Worm (Caenorhabditis elegans) whole organism, L3 larva: ENCODE measurements around the gene T25B9.2.

Experiments used
- ZK546.5 ChIP-seq: sonication (generic microtip); optimal IDR thresholded peaks from 2 replicates; lab custom pipeline; 2017; ENCODE audit warnings: missing biosample characterization, missing genetic modification characterization
- ceh-82 ChIP-seq: fragments of 150-350 bp; optimal IDR thresholded peaks from 2 replicates; lab custom pipeline; 2014; ENCODE audit warnings: missing biosample characterization, missing genetic modification characterization
- elt-1 ChIP-seq: fragments of 150-350 bp; optimal IDR thresholded peaks from 2 replicates; lab custom pipeline; 2014; ENCODE audit warnings: missing biosample characterization, missing genetic modification characterization
- elt-2 ChIP-seq: sonication (generic microtip); optimal IDR thresholded peaks from 2 replicates; lab custom pipeline; 2016; ENCODE audit warnings: missing genetic modification reagents, mild to moderate bottlenecking, missing genetic modification characterization, missing compliant biosample characterization
- elt-3 ChIP-seq, 3 experiments: fragments of 150-350 bp in 1 of 3; sonication (generic microtip) in 2 of 3; optimal IDR thresholded peaks; 2 replicates in 2 of 3; 4 replicates in 1 of 3; lab custom pipeline; 2014 to 2017; ENCODE audit warnings: missing biosample characterization in 3 of 3, missing genetic modification characterization in 3 of 3
- fos-1 ChIP-seq: fragments of 150-350 bp; optimal IDR thresholded peaks from 2 replicates; lab custom pipeline; 2014; ENCODE audit warnings: missing biosample characterization, missing genetic modification characterization
- lin-15B ChIP-seq: fragments of 150-350 bp; optimal IDR thresholded peaks from 2 replicates; lab custom pipeline; 2014; ENCODE audit warnings: missing biosample characterization, missing genetic modification characterization
- lin-39 ChIP-seq: fragments of 150-350 bp; optimal IDR thresholded peaks from 2 replicates; lab custom pipeline; 2018; ENCODE audit warnings: missing biosample characterization, missing genetic modification reagents, missing genetic modification characterization
- nhr-11 ChIP-seq: fragments of 150-350 bp; optimal IDR thresholded peaks from 2 replicates; lab custom pipeline; 2014; ENCODE audit warnings: missing biosample characterization, missing genetic modification characterization
- nhr-76 ChIP-seq: fragments of 150-350 bp; sonication (generic microtip); optimal IDR thresholded peaks from 5 replicates; lab custom pipeline; 2014; ENCODE audit warnings: missing biosample characterization, missing genetic modification characterization
- pqm-1 ChIP-seq: fragments of 150-350 bp; optimal IDR thresholded peaks from 2 replicates; lab custom pipeline; 2017; ENCODE audit warnings: missing biosample characterization, missing genetic modification characterization, inconsistent platforms
- unc-62 ChIP-seq: fragments of 150-350 bp; sonication (generic microtip); optimal IDR thresholded peaks from 4 replicates; lab custom pipeline; 2014; ENCODE audit warnings: missing biosample characterization, missing genetic modification reagents, missing genetic modification characterization
- ztf-11 ChIP-seq: fragments of 150-350 bp; optimal IDR thresholded peaks from 2 replicates; lab custom pipeline; 2014; ENCODE audit warnings: missing biosample characterization, missing genetic modification characterization
- ztf-4 ChIP-seq: fragments of 150-350 bp; optimal IDR thresholded peaks from 2 replicates; lab custom pipeline; 2014; ENCODE audit warnings: missing biosample characterization, missing genetic modification characterization

- TF ChIP-seq nhr-11 (tag; lab: Kevin White, UChicago) (no peak), ztf-11 (tag; lab: Kevin White, UChicago) (no peak), ceh-82 (tag; lab: Kevin White, UChicago) (no peak), lin-15B (no peak), elt-1 (tag; lab: Kevin White, UChicago) (no peak), lin-39 (tag; lab: Kevin White, UChicago) (no peak), fos-1 (tag; lab: Kevin White, UChicago) (no peak), elt-2 (no peak), ztf-4 (no peak), ZK546.5 (tag; lab: Kevin White, UChicago) (no peak), elt-3 (tag; optimal IDR thresholded peaks at IDR 0.05; lab: Kevin White, UChicago) (no peak), nhr-76 (tag; lab: Kevin White, UChicago) (no peak), pqm-1 (tag; lab: Kevin White, UChicago) (no peak), unc-62 (GFP tag; lab: Kevin White, UChicago) (no peak)
These were observed 23.9 kb downstream of the T25B9.2 start, which contains the start of gene ZC168.2 for ce11 chrIV:10727734-10728133.
